Worm (Caenorhabditis elegans): Measurements from ENCODE around the gene F26F2.10.

F26F2.10 gene

ce11 chrV:20547048-20547447 lies 47.6 kb downstream of the F26F2.10 start, which contains the start of gene Y38H6C.18:
Gene Y38H6C.18 (minus strand): TSS chrV:20547148.
- no peak for TF ChIP-seq dpl-1 (GFP tag; optimal IDR thresholded peaks at IDR 0.05)

ce11 chrV:20545742-20546141 lies 48.9 kb downstream of the F26F2.10 start:
- TF ChIP-seq egl-44 (GFP tag; IDR thresholded peaks at IDR 0.05) (no peak), madf-6 (GFP tag; IDR thresholded peaks at IDR 0.05) (no peak), lin-35 (GFP tag; optimal IDR thresholded peaks at IDR 0.05) (no peak), attf-5 (GFP tag; optimal IDR thresholded peaks at IDR 0.05) (no peak), ztf-22 (GFP tag; optimal IDR thresholded peaks at IDR 0.05) (no peak), snpc-1.3 (tag; optimal IDR thresholded peaks at IDR 0.05; ENCODE audit: insufficient read depth) (no peak), C17E4.6 (GFP tag; IDR thresholded peaks at IDR 0.05) (no peak), tbp1 (GFP tag; optimal IDR thresholded peaks at IDR 0.05) (no peak), hsf-1 (GFP tag; IDR thresholded peaks at IDR 0.05) (no peak), let-607 (tag; optimal IDR thresholded peaks at IDR 0.05) (no peak), F49E8.2 (tag; optimal IDR thresholded peaks at IDR 0.05; ENCODE audit: insufficient read depth) (no peak), hlh-26 (GFP tag; conservative IDR thresholded peaks at IDR 0.05) (no peak), zim-3 (tag; optimal IDR thresholded peaks at IDR 0.05) (no peak), sdz-38 (tag; optimal IDR thresholded peaks at IDR 0.05) (no peak), egrh-3 (GFP tag; IDR thresholded peaks at IDR 0.05) (no peak), rcor-1 (GFP tag; IDR thresholded peaks at IDR 0.05) (no peak), C06A6.2 (GFP tag; conservative IDR thresholded peaks at IDR 0.05) (no peak)

- TF ChIP-seq C17E4.6 (GFP tag; IDR thresholded peaks at IDR 0.05) (no peak), zim-3 (tag; optimal IDR thresholded peaks at IDR 0.05) (no peak), F57A8.1 (GFP tag; optimal IDR thresholded peaks at IDR 0.05) (no peak), hmg-1.2 (GFP tag; IDR thresholded peaks at IDR 0.05) (peak; percentile 72), nhr-179 (tag; optimal IDR thresholded peaks at IDR 0.05) (no peak), Y95B8A.8 (GFP tag; IDR thresholded peaks at IDR 0.05) (no peak), lin-54 (GFP tag; optimal IDR thresholded peaks at IDR 0.05) (no peak)
Measured at ce11 chrV:20544610-20545009, 50.0 kb downstream of the F26F2.10 start.

ce11 chrV:20544092-20544491 lies 50.6 kb downstream of the F26F2.10 start, which contains the start of gene slc-36.3:
Gene slc-36.3 (minus strand): TSS chrV:20544192.
- no peak for TF ChIP-seq dpff-1 (tag; optimal IDR thresholded peaks at IDR 0.05)
- no peak for TF ChIP-seq K12H6.12 (tag; optimal IDR thresholded peaks at IDR 0.05)
- TF ChIP-seq attf-5 (GFP tag; optimal IDR thresholded peaks at IDR 0.05), result no peak
- TF ChIP-seq Y95B8A.8 (GFP tag; IDR thresholded peaks at IDR 0.05), result no peak
- no peak for TF ChIP-seq somi-1 (GFP tag; optimal IDR thresholded peaks at IDR 0.05)
- no peak for TF ChIP-seq Y53G8AR.9 (GFP tag; conservative IDR thresholded peaks at IDR 0.05)

All from whole organism, young adult.